Fruit fly (Drosophila melanogaster) S2 (cell line): ENCODE measurements around the gene Men.

Experiments used
- CG8478 ChIP-seq: fragments of >200 bp; optimal IDR thresholded peaks from 2 replicates; lab custom pipeline; 2018
- CTCF ChIP-seq, 2 experiments: fragments of >200 bp; optimal IDR thresholded peaks; 2 replicates each; lab custom pipeline; 2018

- no peak for TF ChIP-seq CG8478
- no peak for TF ChIP-seq CTCF (optimal IDR thresholded peaks at IDR 0.05; lab: Kevin White, UChicago)
Observed at dm6 chr3R:12698363-12698762, 23.9 kb downstream of the Men start.
